Worm (Caenorhabditis elegans) whole organism, L4/young adult: ENCODE results near the gene clec-125.

Source experiments
- W03F9.2 ChIP-seq: fragments of 150-350 bp; optimal IDR thresholded peaks from 2 replicates; lab custom pipeline; 2014; ENCODE audit warnings: missing biosample characterization, missing genetic modification characterization
- him-1 ChIP-seq: sonication (generic microtip); optimal IDR thresholded peaks from 2 replicates; lab custom pipeline; 2016; ENCODE audit warnings: missing genotype, missing genetic modification reagents, missing genetic modification characterization, missing compliant biosample characterization

- no peak for TF ChIP-seq him-1 (tag; lab: Kevin White, UChicago)
- TF ChIP-seq W03F9.2 (tag; lab: Kevin White, UChicago): no peak
Observed at ce11 chrII:3504717-3505116, 11.1 kb upstream of the clec-125 start, which contains the start of gene cyh-1.
